Worm (Caenorhabditis elegans) whole organism, young adult: ENCODE data around the gene gpdh-2.

ENCODE experiments used
- B0019.2 ChIP-seq: fragments of 200-800 bp; sonication (Bioruptor generic); conservative IDR thresholded peaks from 2 replicates; pipeline ENCODE4 v1.3.6; 2022; ENCODE audit warnings: missing genetic modification reagents, missing genetic modification characterization, missing compliant biosample characterization
- D2030.7 ChIP-seq: fragments of 200-800 bp; sonication (Bioruptor generic); IDR thresholded peaks from 2 replicates; pipeline ENCODE4 v1.3.6; 2022; ENCODE audit warnings: missing genetic modification reagents, missing genetic modification characterization, missing compliant biosample characterization
- F39B2.1 ChIP-seq: fragments of 200-800 bp; sonication (Bioruptor generic); IDR thresholded peaks from 2 replicates; pipeline ENCODE4 v1.3.6; 2022; ENCODE audit warnings: missing genetic modification reagents, missing genetic modification characterization, missing compliant biosample characterization
- F57A8.1 ChIP-seq: fragments of 200-800 bp; sonication (Bioruptor generic); optimal IDR thresholded peaks from 2 replicates; lab custom pipeline; 2018; ENCODE audit warnings: mild to moderate bottlenecking, missing genetic modification characterization, moderate library complexity, missing compliant biosample characterization
- F57C9.4 ChIP-seq: sonication (generic microtip); optimal IDR thresholded peaks from 2 replicates; lab custom pipeline; 2017; ENCODE audit warnings: mild to moderate bottlenecking, missing genetic modification characterization, missing compliant biosample characterization
- K11D2.4 ChIP-seq: fragments of 200-800 bp; sonication (Bioruptor generic); IDR thresholded peaks from 2 replicates; pipeline ENCODE4 v1.3.6; 2022; ENCODE audit warnings: missing genetic modification reagents, missing genetic modification characterization, missing compliant biosample characterization
- Y53F4B.3 ChIP-seq: fragments of 200-800 bp; sonication (Bioruptor generic); IDR thresholded peaks from 2 replicates; pipeline ENCODE4 v1.3.6; 2022; ENCODE audit warnings: missing genetic modification reagents, missing genetic modification characterization, missing compliant biosample characterization
- akir-1 ChIP-seq: fragments of 200-800 bp; sonication (Bioruptor generic); optimal IDR thresholded peaks from 2 replicates; lab custom pipeline; 2018; ENCODE audit warnings: mild to moderate bottlenecking, missing genetic modification characterization, moderate library complexity, missing compliant biosample characterization
- athp-1 ChIP-seq: sonication (generic microtip); optimal IDR thresholded peaks from 2 replicates; lab custom pipeline; 2017; ENCODE audit warnings: mild to moderate bottlenecking, missing genetic modification characterization, missing compliant biosample characterization
- bed-2 ChIP-seq: fragments of 200-800 bp; sonication (Bioruptor generic); IDR thresholded peaks from 2 replicates; pipeline ENCODE4 v1.3.6; 2022; ENCODE audit warnings: missing genetic modification reagents, missing genetic modification characterization, missing compliant biosample characterization
- chd-7 ChIP-seq: sonication (generic microtip); optimal IDR thresholded peaks from 2 replicates; lab custom pipeline; 2016; ENCODE audit warnings: mild to moderate bottlenecking, missing genetic modification characterization, moderate library complexity, missing compliant biosample characterization
- dox-1 ChIP-seq: fragments of 200-800 bp; sonication (Bioruptor generic); IDR thresholded peaks from 2 replicates; pipeline ENCODE4 v1.3.6; 2022; ENCODE audit warnings: missing genetic modification reagents, missing genetic modification characterization, missing compliant biosample characterization
- dpl-1 ChIP-seq: fragments of 150-350 bp; optimal IDR thresholded peaks from 2 replicates; lab custom pipeline; 2014; ENCODE audit warnings: missing biosample characterization, missing genetic modification reagents, missing genetic modification characterization
- egl-18 ChIP-seq: fragments of 200-800 bp; sonication (Bioruptor generic); IDR thresholded peaks from 2 replicates; pipeline ENCODE4 v1.3.6; 2022; ENCODE audit warnings: missing genetic modification reagents, missing genetic modification characterization, missing compliant biosample characterization
- egl-44 ChIP-seq: fragments of 200-800 bp; sonication (Bioruptor generic); IDR thresholded peaks from 2 replicates; pipeline ENCODE4 v1.3.6; 2022; ENCODE audit warnings: missing genetic modification reagents, missing genetic modification characterization, missing compliant biosample characterization
- hmg-1.2 ChIP-seq: fragments of 200-800 bp; sonication (Bioruptor generic); IDR thresholded peaks from 2 replicates; pipeline ENCODE4 v1.3.6; 2022; ENCODE audit warnings: missing genetic modification reagents, missing genetic modification characterization, missing compliant biosample characterization
- hmg-20 ChIP-seq: fragments of 200-800 bp; sonication (Bioruptor generic); IDR thresholded peaks from 2 replicates; pipeline ENCODE4 v1.3.6; 2022; ENCODE audit warnings: missing genetic modification reagents, missing genetic modification characterization, missing compliant biosample characterization
- hrde-1 ChIP-seq: sonication (generic microtip); optimal IDR thresholded peaks from 2 replicates; lab custom pipeline; 2016; ENCODE audit warnings: missing genetic modification characterization, mild to moderate bottlenecking, missing compliant biosample characterization, moderate library complexity, missing genotype, missing genetic modification reagents, borderline replicate concordance
- hsf-1 ChIP-seq: fragments of 200-800 bp; sonication (Bioruptor generic); IDR thresholded peaks from 2 replicates; pipeline ENCODE4 v1.3.6; 2022; ENCODE audit warnings: missing genetic modification reagents, missing genetic modification characterization, missing compliant biosample characterization
- lag-1 ChIP-seq: fragments of 200-800 bp; sonication (Bioruptor generic); IDR thresholded peaks from 2 replicates; pipeline ENCODE4 v1.3.6; 2022; ENCODE audit warnings: missing genetic modification reagents, missing genetic modification characterization, missing compliant biosample characterization
- let-607 ChIP-seq, 2 experiments: fragments of 200-800 bp in 1 of 2; sonication (Bioruptor generic) in 1 of 2; sonication (generic microtip) in 1 of 2; optimal IDR thresholded peaks; 2 replicates each; lab custom pipeline; 2016 to 2018; ENCODE audit warnings: mild to moderate bottlenecking in 2 of 2, missing compliant biosample characterization in 2 of 2, missing genetic modification characterization in 2 of 2, moderate library complexity in 2 of 2, missing genotype in 1 of 2
- lin-26 ChIP-seq: fragments of 200-800 bp; sonication (Bioruptor generic); IDR thresholded peaks from 2 replicates; pipeline ENCODE4 v1.3.6; 2022; ENCODE audit warnings: missing genetic modification reagents, missing genetic modification characterization, missing compliant biosample characterization
- lin-40 ChIP-seq: sonication (generic microtip); optimal IDR thresholded peaks from 2 replicates; lab custom pipeline; 2016; ENCODE audit warnings: missing genetic modification characterization, mild to moderate bottlenecking, missing compliant biosample characterization, missing genotype, missing genetic modification reagents
- lin-54 ChIP-seq: fragments of 200-800 bp; sonication (Bioruptor generic); optimal IDR thresholded peaks from 2 replicates; lab custom pipeline; 2018; ENCODE audit warnings: mild to moderate bottlenecking, missing genetic modification characterization, missing compliant biosample characterization
- madf-10 ChIP-seq: sonication (generic microtip); optimal IDR thresholded peaks from 2 replicates; lab custom pipeline; 2016; ENCODE audit warnings: mild to moderate bottlenecking, missing genetic modification characterization, missing compliant biosample characterization
- madf-6 ChIP-seq: fragments of 200-800 bp; sonication (Bioruptor generic); IDR thresholded peaks from 2 replicates; pipeline ENCODE4 v1.3.6; 2022; ENCODE audit warnings: missing genetic modification reagents, missing genetic modification characterization, missing compliant biosample characterization
- madf-8 ChIP-seq: fragments of 200-800 bp; sonication (Bioruptor generic); conservative IDR thresholded peaks from 2 replicates; pipeline ENCODE4 v1.3.6; 2022; ENCODE audit warnings: missing genetic modification reagents, missing genetic modification characterization, missing compliant biosample characterization
- nfyb-1 ChIP-seq: fragments of 200-800 bp; sonication (Bioruptor generic); IDR thresholded peaks from 2 replicates; pipeline ENCODE4 v1.3.6; 2022; ENCODE audit warnings: missing genetic modification reagents, missing genetic modification characterization, missing compliant biosample characterization
- nhr-179 ChIP-seq: sonication (generic microtip); optimal IDR thresholded peaks from 2 replicates; lab custom pipeline; 2016; ENCODE audit warnings: mild to moderate bottlenecking, missing genetic modification characterization, missing compliant biosample characterization
- nhr-27 ChIP-seq: fragments of 200-800 bp; sonication (Bioruptor generic); optimal IDR thresholded peaks from 2 replicates; lab custom pipeline; 2018; ENCODE audit warnings: mild to moderate bottlenecking, missing genetic modification characterization, moderate library complexity, missing compliant biosample characterization
- nhr-80 ChIP-seq: sonication (generic microtip); optimal IDR thresholded peaks from 2 replicates; lab custom pipeline; 2016; ENCODE audit warnings: missing genetic modification characterization, missing compliant biosample characterization
- pbrm-1 ChIP-seq: fragments of 200-800 bp; sonication (Bioruptor generic); IDR thresholded peaks from 2 replicates; pipeline ENCODE4 v1.3.6; 2022; ENCODE audit warnings: missing genetic modification reagents, missing genetic modification characterization, missing compliant biosample characterization
- rcor-1 ChIP-seq: fragments of 200-800 bp; sonication (Bioruptor generic); IDR thresholded peaks from 2 replicates; pipeline ENCODE4 v1.3.6; 2022; ENCODE audit warnings: missing genetic modification reagents, missing genetic modification characterization, missing compliant biosample characterization
- repo-1 ChIP-seq: sonication (generic microtip); optimal IDR thresholded peaks from 2 replicates; lab custom pipeline; 2017; ENCODE audit warnings: mild to moderate bottlenecking, missing genetic modification characterization, missing compliant biosample characterization
- sdz-38 ChIP-seq: sonication (generic microtip); optimal IDR thresholded peaks from 2 replicates; lab custom pipeline; 2016; ENCODE audit warnings: missing genotype, missing genetic modification characterization, missing compliant biosample characterization
- sea-2 ChIP-seq: fragments of 200-800 bp; sonication (Bioruptor generic); IDR thresholded peaks from 2 replicates; pipeline ENCODE4 v1.3.6; 2022; ENCODE audit warnings: missing genetic modification characterization, missing compliant biosample characterization
- snpc-1.1 ChIP-seq: sonication (generic microtip); optimal IDR thresholded peaks from 2 replicates; lab custom pipeline; 2017; ENCODE audit warnings: missing genetic modification characterization, mild to moderate bottlenecking, missing compliant biosample characterization, antibody characterized with exemption, moderate library complexity, missing genotype, missing genetic modification reagents; ENCODE audit not compliant: insufficient read depth
- snpc-4 ChIP-seq, 5 experiments: fragments of 150-350 bp in 1 of 5; sonication (generic microtip) in 4 of 5; optimal IDR thresholded peaks; 2 replicates each; lab custom pipeline; 2014 to 2018; ENCODE audit warnings: missing genetic modification characterization in 5 of 5, missing biosample characterization in 3 of 5, antibody characterized with exemption in 2 of 5, mild to moderate bottlenecking in 2 of 5, missing compliant biosample characterization in 2 of 5, missing genotype in 2 of 5, moderate library complexity in 2 of 5, missing genetic modification reagents in 1 of 5
- unc-130 ChIP-seq: sonication (generic microtip); optimal IDR thresholded peaks from 2 replicates; lab custom pipeline; 2016; ENCODE audit warnings: missing genetic modification reagents, missing genetic modification characterization, missing compliant biosample characterization
- ztf-22 ChIP-seq: fragments of 200-800 bp; sonication (Bioruptor generic); optimal IDR thresholded peaks from 2 replicates; lab custom pipeline; 2018; ENCODE audit warnings: mild to moderate bottlenecking, missing genetic modification characterization, moderate library complexity, missing compliant biosample characterization
- ztf-26 ChIP-seq: sonication (generic microtip); optimal IDR thresholded peaks from 2 replicates; lab custom pipeline; 2017; ENCODE audit warnings: missing genetic modification characterization, missing compliant biosample characterization
- ztf-28 ChIP-seq: fragments of 200-800 bp; sonication (Bioruptor generic); IDR thresholded peaks from 2 replicates; pipeline ENCODE4 v1.3.6; 2022; ENCODE audit warnings: missing genetic modification reagents, missing genetic modification characterization, missing compliant biosample characterization
- ztf-6 ChIP-seq: fragments of 200-800 bp; sonication (Bioruptor generic); IDR thresholded peaks from 2 replicates; pipeline ENCODE4 v1.3.6; 2022; ENCODE audit warnings: missing genetic modification reagents, missing genetic modification characterization, missing compliant biosample characterization

The gpdh-2 gene

DNA sequence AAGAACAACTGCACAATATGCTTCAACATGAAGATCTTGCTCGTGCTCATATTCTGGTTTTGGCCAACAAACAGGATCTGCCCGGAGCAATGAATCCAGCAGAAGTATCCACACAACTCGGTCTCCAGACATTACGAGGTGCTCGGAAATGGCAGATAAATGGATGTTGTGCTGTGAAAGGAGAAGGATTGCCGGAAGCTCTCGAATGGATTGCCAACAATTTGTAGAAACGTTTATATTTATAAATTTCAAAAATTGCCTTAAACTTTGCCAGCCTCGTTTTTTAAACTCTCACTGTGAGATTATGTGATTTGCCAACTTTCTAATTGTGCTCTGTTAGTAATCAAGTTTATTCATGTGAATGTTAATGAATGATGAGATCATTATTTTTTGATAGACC lies 35.2 kb downstream of the gpdh-2 start:
- TF ChIP-seq F57A8.1 (GFP tag; lab: Kevin White, UChicago): no peak
- TF ChIP-seq let-607 (tag; optimal IDR thresholded peaks at IDR 0.05; lab: Kevin White, UChicago): no peak
- no peak for TF ChIP-seq nhr-179 (tag; lab: Kevin White, UChicago)
- TF ChIP-seq repo-1 (tag; lab: Kevin White, UChicago): no peak
- no peak for TF ChIP-seq ztf-6 (GFP tag; lab: Robert Waterston, UW)
- TF ChIP-seq, all 124 proteins: peak for 0

DNA sequence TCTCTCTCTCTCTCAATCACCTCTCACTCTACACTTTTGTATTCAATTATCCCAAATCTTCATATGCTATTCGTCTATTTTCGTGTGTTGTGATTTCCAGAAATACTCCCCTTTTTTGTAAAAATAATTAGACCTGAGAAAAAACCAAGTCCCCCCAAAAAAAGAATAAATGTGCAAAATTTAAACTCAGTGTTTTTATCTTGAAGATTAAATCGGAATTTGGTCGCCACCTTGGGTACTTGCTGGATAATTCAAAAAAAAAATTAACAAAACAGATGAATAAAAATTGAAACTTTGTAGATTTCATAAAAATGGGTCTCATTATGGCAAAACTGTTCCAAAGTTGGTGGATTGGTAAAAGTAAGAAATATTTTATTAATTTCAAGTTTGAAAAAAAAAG lies 36.0 kb downstream of the gpdh-2 start, which contains the start of gene arl-5:
arl-5 (plus strand) TSS at position 301 of the 400 bp plus-strand sequence.
- TF ChIP-seq sdz-38 (tag; lab: Kevin White, UChicago): no peak

DNA sequence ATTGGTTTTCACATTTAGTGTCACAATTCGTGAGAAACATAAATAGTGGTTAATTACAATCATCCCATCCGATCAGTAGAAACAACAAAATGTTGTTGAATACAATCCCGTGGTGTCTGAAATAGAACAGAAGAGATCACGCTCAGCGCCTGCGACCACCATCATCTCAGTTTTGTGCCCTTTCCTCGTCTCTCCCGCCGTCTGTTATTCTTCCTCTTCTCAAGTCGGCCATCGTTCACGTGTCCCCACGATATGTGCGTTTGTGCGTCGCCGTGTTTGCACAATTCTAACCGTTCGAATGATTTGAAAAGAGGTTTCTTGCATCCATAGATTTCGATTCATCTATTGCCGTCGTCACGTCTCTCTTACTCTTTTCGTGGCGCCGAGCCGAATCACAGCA lies 40.2 kb downstream of the gpdh-2 start, which contains the start of gene panl-3:
panl-3 (plus strand) TSS at position 294 of the 400 bp plus-strand sequence.
- peak; percentile 46; the same call in 1 of the 2 replicates for TF ChIP-seq hmg-1.2 (GFP tag; lab: Robert Waterston, UW)
- TF ChIP-seq unc-130 (GFP tag; lab: Kevin White, UChicago): no peak
- no peak for TF ChIP-seq madf-10 (tag; lab: Kevin White, UChicago)
- TF ChIP-seq sea-2 (GFP tag; lab: Robert Waterston, UW): no peak
- no peak for TF ChIP-seq ztf-28 (GFP tag; lab: Robert Waterston, UW)
- no peak for TF ChIP-seq lag-1 (GFP tag; lab: Robert Waterston, UW)
- no peak; the same call in 1 of the 2 replicates for TF ChIP-seq madf-6 (GFP tag; lab: Robert Waterston, UW)
- TF ChIP-seq dox-1 (GFP tag; lab: Robert Waterston, UW): 0 out of 2 replicates have a peak, but pooled peaks have one; percentile 26
- no peak for TF ChIP-seq ztf-22 (GFP tag; lab: Kevin White, UChicago)
- TF ChIP-seq nfyb-1 (GFP tag; lab: Robert Waterston, UW): 0 out of 2 replicates have a peak, but pooled peaks have one; percentile 18
- 0 out of 2 replicates have a peak, but pooled peaks have one; percentile 66 for TF ChIP-seq ztf-6 (GFP tag; lab: Robert Waterston, UW)
- peak; percentile 0 for TF ChIP-seq dpl-1
- no peak for TF ChIP-seq nhr-27 (tag; lab: Kevin White, UChicago)
- no peak for TF ChIP-seq F39B2.1
- peak; percentile 36 for TF ChIP-seq lin-54
- no peak for TF ChIP-seq B0019.2 (GFP tag; lab: Robert Waterston, UW)
- TF ChIP-seq snpc-4 (GFP tag; optimal IDR thresholded peaks at IDR 0.05; lab: Kevin White, UChicago): no peak
- peak in 2 of 4 experiments; percentile 31 to 38 for TF ChIP-seq snpc-4 (tag; optimal IDR thresholded peaks at IDR 0.05; lab: Kevin White, UChicago)
- peak; percentile 26; the same call in 1 of the 2 replicates for TF ChIP-seq hsf-1 (GFP tag; lab: Robert Waterston, UW)
- no peak for TF ChIP-seq sdz-38 (tag; lab: Kevin White, UChicago)
- TF ChIP-seq lin-40 (tag; lab: Kevin White, UChicago): peak; percentile 37
- TF ChIP-seq egl-18 (GFP tag; lab: Robert Waterston, UW): no peak
- TF ChIP-seq hmg-20 (GFP tag; lab: Robert Waterston, UW): no peak
- TF ChIP-seq Y53F4B.3 (GFP tag; lab: Robert Waterston, UW): no peak
- TF ChIP-seq repo-1 (tag; lab: Kevin White, UChicago): no peak
- TF ChIP-seq K11D2.4 (GFP tag; lab: Robert Waterston, UW): no peak
- TF ChIP-seq bed-2 (GFP tag; lab: Robert Waterston, UW): no peak
- TF ChIP-seq athp-1 (tag; lab: Kevin White, UChicago): no peak
- TF ChIP-seq akir-1 (GFP tag; lab: Kevin White, UChicago): no peak
- peak; percentile 39 to 46 for TF ChIP-seq let-607 (tag; optimal IDR thresholded peaks at IDR 0.05; lab: Kevin White, UChicago)
- TF ChIP-seq ztf-26 (tag; lab: Kevin White, UChicago): peak; percentile 4
- no peak for TF ChIP-seq lin-26 (GFP tag; lab: Robert Waterston, UW)
- no peak for TF ChIP-seq F57C9.4 (tag; lab: Kevin White, UChicago)
- no peak for TF ChIP-seq madf-8 (GFP tag; lab: Robert Waterston, UW)
- peak; percentile 43; the same call in 1 of the 2 replicates for TF ChIP-seq rcor-1
- no peak for TF ChIP-seq snpc-1.1 (tag; lab: Kevin White, UChicago)
- 0 out of 2 replicates have a peak, but pooled peaks have one; percentile 12 for TF ChIP-seq pbrm-1 (GFP tag; lab: Robert Waterston, UW)
- TF ChIP-seq nhr-80 (tag; lab: Kevin White, UChicago): peak; percentile 44
- TF ChIP-seq egl-44 (GFP tag; lab: Robert Waterston, UW): no peak
- TF ChIP-seq hrde-1 (tag; lab: Kevin White, UChicago): no peak
- TF ChIP-seq D2030.7 (GFP tag; lab: Robert Waterston, UW): 0 out of 2 replicates have a peak, but pooled peaks have one; percentile 19
- TF ChIP-seq chd-7: peak; percentile 52
